Worm (Caenorhabditis elegans): Measurements from ENCODE around the gene jmjd-2.

DNA sequence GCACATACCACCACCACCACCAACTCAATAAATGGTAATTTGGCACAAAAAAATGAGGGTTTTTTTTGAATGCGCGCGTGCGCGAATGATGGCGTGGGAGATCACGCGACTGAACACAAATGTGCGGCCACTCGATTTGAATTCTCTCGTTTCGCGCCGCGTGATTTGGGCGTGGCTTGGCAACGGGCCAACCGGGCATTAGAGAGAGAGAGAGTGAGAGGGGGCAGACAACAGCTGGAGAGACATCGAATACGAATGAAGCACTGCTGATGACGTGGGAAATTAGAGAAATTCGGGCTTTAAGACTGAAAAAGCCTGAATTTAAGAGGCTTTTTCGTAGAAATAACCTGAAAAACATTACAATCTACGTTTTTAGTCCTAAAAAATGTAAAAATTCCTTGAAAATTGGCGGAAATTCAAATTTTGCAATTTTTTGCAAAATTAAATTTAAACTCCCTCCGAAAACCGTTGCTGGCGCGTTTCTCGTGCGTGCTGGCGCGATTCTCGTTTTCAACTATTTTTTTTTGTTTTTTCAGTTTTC is 8.1 kb upstream of the jmjd-2 start:
- TF ChIP-seq hmg-1.2 (GFP tag; IDR thresholded peaks at IDR 0.05) (peak; percentile 77), hlh-26 (GFP tag; conservative IDR thresholded peaks at IDR 0.05) (no peak), him-1 (tag; optimal IDR thresholded peaks at IDR 0.05) (peak; percentile 78), dox-1 (GFP tag; IDR thresholded peaks at IDR 0.05) (peak; percentile 96), F10E7.11 (tag; optimal IDR thresholded peaks at IDR 0.05) (peak; percentile 88), ztf-6 (GFP tag; IDR thresholded peaks at IDR 0.05) (peak; percentile 10; the same call in 1 of the 2 replicates), snpc-4 (GFP tag; optimal IDR thresholded peaks at IDR 0.05) (peak; percentile 7), snpc-4 (tag; optimal IDR thresholded peaks at IDR 0.05) (peak in 3 of 4 experiments; percentile 55 to 86 (median 79)), unc-62 (GFP tag; optimal IDR thresholded peaks at IDR 0.05) (no peak), nhr-120 (GFP tag; IDR thresholded peaks at IDR 0.05) (no peak), Y56A3A.18 (GFP tag; IDR thresholded peaks at IDR 0.05) (peak; percentile 70), ztf-28 (GFP tag; IDR thresholded peaks at IDR 0.05) (peak; percentile 47; the same call in 1 of the 2 replicates), F57A8.1 (GFP tag; optimal IDR thresholded peaks at IDR 0.05) (no peak)

Data from whole organism, young adult.